Worm (Caenorhabditis elegans): ENCODE measurements around the gene fbxa-43.
"Not testable (repeated sequence)": the region's sequence is repeated elsewhere in the genome, so short reads cannot be mapped to it uniquely, and the experiment has no call there.

The fbxa-43 gene

ce11 chrIII:2265986-2266701 lies 7.4 kb upstream of the fbxa-43 start, which contains the start of gene fbxa-9:
fbxa-9 (plus strand) TSS chrIII:2266651.
- no peak for TF ChIP-seq ama-1 (optimal IDR thresholded peaks at IDR 0.05)
- TF ChIP-seq aly-1 (tag; optimal IDR thresholded peaks at IDR 0.05), result no peak
- no peak for TF ChIP-seq scrt-1 (GFP tag; IDR thresholded peaks at IDR 0.05)
- no peak for TF ChIP-seq ceh-36 (tag; optimal IDR thresholded peaks at IDR 0.05)
- TF ChIP-seq hmg-4 (GFP tag; optimal IDR thresholded peaks at IDR 0.05), result no peak
- no peak for TF ChIP-seq flt-1 (GFP tag; IDR thresholded peaks at IDR 0.05)
- no peak for TF ChIP-seq pes-1 (GFP tag; IDR thresholded peaks at IDR 0.05)
- no peak for TF ChIP-seq tra-4 (tag; optimal IDR thresholded peaks at IDR 0.05)
- TF ChIP-seq ets-7 (tag; optimal IDR thresholded peaks at IDR 0.05), result no peak
- no peak for TF ChIP-seq hnd-1 (tag; optimal IDR thresholded peaks at IDR 0.05)
- no peak for TF ChIP-seq tbx-11 (GFP tag; IDR thresholded peaks at IDR 0.05)
- TF ChIP-seq tbx-37 (GFP tag; conservative IDR thresholded peaks at IDR 0.05), result no peak
- no peak for TF ChIP-seq sea-1 (GFP tag; conservative IDR thresholded peaks at IDR 0.05)
- TF ChIP-seq hmbx-1 (tag; optimal IDR thresholded peaks at IDR 0.05), result no peak
- no peak for TF ChIP-seq B0310.2 (tag; optimal IDR thresholded peaks at IDR 0.05)
- TF ChIP-seq F13C5.2 (tag; optimal IDR thresholded peaks at IDR 0.05), result no peak
- TF ChIP-seq ceh-13 (GFP tag; optimal IDR thresholded peaks at IDR 0.05), result no peak

ce11 chrIII:2262942-2263341 lies 4.2 kb upstream of the fbxa-43 start, which contains the start of gene Y54F10BM.6:
Y54F10BM.6 (plus strand) TSS chrIII:2263242.
- TF ChIP-seq ama-1 (optimal IDR thresholded peaks at IDR 0.05) (no peak), flt-1 (GFP tag; IDR thresholded peaks at IDR 0.05) (no peak), hmbx-1 (tag; optimal IDR thresholded peaks at IDR 0.05) (no peak), tbx-11 (GFP tag; IDR thresholded peaks at IDR 0.05) (no peak), tbx-37 (GFP tag; conservative IDR thresholded peaks at IDR 0.05) (no peak), ceh-36 (tag; optimal IDR thresholded peaks at IDR 0.05) (no peak), hnd-1 (tag; optimal IDR thresholded peaks at IDR 0.05) (no peak), B0310.2 (tag; optimal IDR thresholded peaks at IDR 0.05) (no peak), tra-4 (tag; optimal IDR thresholded peaks at IDR 0.05) (no peak), ets-7 (tag; optimal IDR thresholded peaks at IDR 0.05) (no peak), ceh-13 (GFP tag; optimal IDR thresholded peaks at IDR 0.05) (no peak), F13C5.2 (tag; optimal IDR thresholded peaks at IDR 0.05) (no peak), hmg-4 (GFP tag; optimal IDR thresholded peaks at IDR 0.05) (no peak), pes-1 (GFP tag; IDR thresholded peaks at IDR 0.05) (no peak), sea-1 (GFP tag; conservative IDR thresholded peaks at IDR 0.05) (no peak), scrt-1 (GFP tag; IDR thresholded peaks at IDR 0.05) (no peak)

- TF ChIP-seq ceh-13 (GFP tag; optimal IDR thresholded peaks at IDR 0.05); hmg-4 (GFP tag; optimal IDR thresholded peaks at IDR 0.05); pes-1 (GFP tag; IDR thresholded peaks at IDR 0.05): not testable (repeated sequence)
Measured at ce11 chrIII:2261353-2261752, 2.6 kb upstream of the fbxa-43 start, which contains the start of gene fbxa-42. fbxa-42 (minus strand) TSS chrIII:2261453.

DNA sequence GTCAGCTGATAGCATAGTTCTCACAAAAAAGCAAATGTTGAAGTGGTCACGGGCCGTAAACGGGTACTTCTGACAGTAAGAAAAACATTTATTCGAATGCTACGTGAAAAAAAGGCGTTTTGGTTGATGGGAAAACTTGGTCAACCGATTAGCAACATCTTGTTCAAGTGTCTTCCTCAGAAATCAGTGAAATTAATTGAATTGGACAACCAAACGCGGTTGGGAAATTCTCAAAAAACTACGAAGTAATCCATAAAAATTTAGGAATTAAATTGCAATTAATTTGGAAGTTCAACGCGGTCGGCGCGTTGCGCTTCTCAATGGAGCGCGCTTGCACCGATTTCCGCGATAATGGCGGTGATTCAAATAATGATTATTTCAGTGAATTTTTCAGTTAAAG lies 566 bp upstream of the fbxa-43 start:
- TF ChIP-seq ceh-13 (GFP tag; optimal IDR thresholded peaks at IDR 0.05) (no peak), ama-1 (optimal IDR thresholded peaks at IDR 0.05) (no peak), F13C5.2 (tag; optimal IDR thresholded peaks at IDR 0.05) (no peak), ceh-36 (tag; optimal IDR thresholded peaks at IDR 0.05) (no peak), tbx-37 (GFP tag; conservative IDR thresholded peaks at IDR 0.05) (no peak), pes-1 (GFP tag; IDR thresholded peaks at IDR 0.05) (no peak), scrt-1 (GFP tag; IDR thresholded peaks at IDR 0.05) (no peak), sea-1 (GFP tag; conservative IDR thresholded peaks at IDR 0.05) (no peak), ets-7 (tag; optimal IDR thresholded peaks at IDR 0.05) (no peak), flt-1 (GFP tag; IDR thresholded peaks at IDR 0.05) (no peak), B0310.2 (tag; optimal IDR thresholded peaks at IDR 0.05) (no peak), aly-1 (tag; optimal IDR thresholded peaks at IDR 0.05) (no peak), hmbx-1 (tag; optimal IDR thresholded peaks at IDR 0.05) (no peak), hmg-4 (GFP tag; optimal IDR thresholded peaks at IDR 0.05) (no peak), tra-4 (tag; optimal IDR thresholded peaks at IDR 0.05) (no peak), tbx-11 (GFP tag; IDR thresholded peaks at IDR 0.05) (no peak), hnd-1 (tag; optimal IDR thresholded peaks at IDR 0.05) (no peak)

DNA sequence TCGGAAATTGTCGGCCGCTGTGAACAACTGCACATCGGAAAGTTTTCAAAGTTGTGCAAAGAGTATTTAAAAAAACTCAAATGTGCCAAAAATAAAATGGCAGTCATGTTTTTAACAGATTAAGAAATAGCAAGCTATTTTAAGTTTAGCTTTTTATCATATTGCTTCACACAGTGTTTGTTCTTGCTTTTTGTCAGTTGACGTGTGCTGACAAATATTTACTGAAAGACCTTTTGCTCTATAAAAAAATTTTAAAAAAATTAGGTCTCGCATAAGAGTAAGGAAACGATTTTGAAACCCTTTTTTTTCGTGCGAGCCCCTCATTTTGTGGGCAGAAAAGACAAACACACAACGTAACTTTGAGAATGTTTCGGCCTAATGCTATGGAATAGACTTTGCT lies 3.2 kb downstream of the fbxa-43 start, which contains the start of gene fbxa-71:
Gene fbxa-71, plus strand, starts transcription at position 301 of the 400 bp plus-strand sequence.
- TF ChIP-seq B0310.2 (tag; optimal IDR thresholded peaks at IDR 0.05) (no peak), flt-1 (GFP tag; IDR thresholded peaks at IDR 0.05) (no peak), hnd-1 (tag; optimal IDR thresholded peaks at IDR 0.05) (no peak), ets-7 (tag; optimal IDR thresholded peaks at IDR 0.05) (no peak), hmbx-1 (tag; optimal IDR thresholded peaks at IDR 0.05) (no peak), aly-1 (tag; optimal IDR thresholded peaks at IDR 0.05) (no peak), pes-1 (GFP tag; IDR thresholded peaks at IDR 0.05) (no peak), scrt-1 (GFP tag; IDR thresholded peaks at IDR 0.05) (no peak), tbx-37 (GFP tag; conservative IDR thresholded peaks at IDR 0.05) (no peak), ceh-13 (GFP tag; optimal IDR thresholded peaks at IDR 0.05) (no peak)

- TF ChIP-seq hmbx-1 (tag; optimal IDR thresholded peaks at IDR 0.05) (no peak), B0310.2 (tag; optimal IDR thresholded peaks at IDR 0.05) (no peak), sea-1 (GFP tag; conservative IDR thresholded peaks at IDR 0.05) (no peak), ceh-13 (GFP tag; optimal IDR thresholded peaks at IDR 0.05) (no peak), pes-1 (GFP tag; IDR thresholded peaks at IDR 0.05) (no peak), hnd-1 (tag; optimal IDR thresholded peaks at IDR 0.05) (no peak), tbx-37 (GFP tag; conservative IDR thresholded peaks at IDR 0.05) (no peak), aly-1 (tag; optimal IDR thresholded peaks at IDR 0.05) (no peak)
Measured at ce11 chrIII:2253027-2253499, 5.7 kb downstream of the fbxa-43 start, which contains the start of gene fbxa-73. fbxa-73 (plus strand) TSS chrIII:2253449.

ce11 chrIII:2251348-2251747 lies 7.4 kb downstream of the fbxa-43 start, which contains the start of gene fbxa-7:
fbxa-7 (minus strand) TSS chrIII:2251448.
- no peak for TF ChIP-seq ceh-13 (GFP tag; optimal IDR thresholded peaks at IDR 0.05)
- no peak for TF ChIP-seq hmg-4 (GFP tag; optimal IDR thresholded peaks at IDR 0.05)
- no peak for TF ChIP-seq F13C5.2 (tag; optimal IDR thresholded peaks at IDR 0.05)
- TF ChIP-seq tbx-11 (GFP tag; IDR thresholded peaks at IDR 0.05), result no peak
- no peak for TF ChIP-seq tra-4 (tag; optimal IDR thresholded peaks at IDR 0.05)
- no peak for TF ChIP-seq aly-1 (tag; optimal IDR thresholded peaks at IDR 0.05)
- no peak for TF ChIP-seq ama-1 (optimal IDR thresholded peaks at IDR 0.05)
- no peak for TF ChIP-seq flt-1 (GFP tag; IDR thresholded peaks at IDR 0.05)
- TF ChIP-seq tbx-37 (GFP tag; conservative IDR thresholded peaks at IDR 0.05), result no peak
- no peak for TF ChIP-seq sea-1 (GFP tag; conservative IDR thresholded peaks at IDR 0.05)
- TF ChIP-seq hmbx-1 (tag; optimal IDR thresholded peaks at IDR 0.05), result no peak
- TF ChIP-seq hnd-1 (tag; optimal IDR thresholded peaks at IDR 0.05), result no peak
- TF ChIP-seq pes-1 (GFP tag; IDR thresholded peaks at IDR 0.05), result no peak
- no peak for TF ChIP-seq ceh-36 (tag; optimal IDR thresholded peaks at IDR 0.05)
- TF ChIP-seq ets-7 (tag; optimal IDR thresholded peaks at IDR 0.05), result no peak
- TF ChIP-seq B0310.2 (tag; optimal IDR thresholded peaks at IDR 0.05), result no peak
- TF ChIP-seq scrt-1 (GFP tag; IDR thresholded peaks at IDR 0.05), result no peak

All from whole organism, early embryonic.